Fruit fly (Drosophila melanogaster): ENCODE measurements around the gene tut.
A peak's percentile ranks its signal among the peaks of the same experiment; 100 is the strongest.
"Not testable (repeated sequence)": the region's sequence is repeated elsewhere in the genome, so short reads cannot be mapped to it uniquely, and the experiment has no call there.

Gene tut

DNA sequence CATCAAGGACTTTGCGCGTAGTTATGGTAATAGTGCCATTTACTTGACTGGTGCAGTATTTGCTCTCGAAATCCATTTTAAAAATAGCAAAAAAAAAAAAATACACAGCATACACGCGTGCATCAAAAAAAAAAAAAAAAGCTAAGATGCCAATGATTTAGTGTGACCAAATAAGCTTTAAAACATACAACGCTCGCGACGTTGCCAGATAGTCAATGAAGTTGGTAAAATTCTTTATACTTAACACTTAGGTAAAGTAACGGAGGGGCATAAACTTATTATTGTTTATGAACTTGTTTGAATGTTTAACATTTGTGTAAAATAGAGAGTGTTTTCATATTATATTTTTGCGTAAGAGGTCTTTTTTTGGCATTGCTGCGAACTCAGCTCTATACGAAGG, at the start of gene tut:
Gene tut (minus strand): TSS at position 148 of the 400 bp plus-strand sequence.
- TF ChIP-seq CG17806 (tag; optimal IDR thresholded peaks at IDR 0.05) (no peak), CG8159 (tag; optimal IDR thresholded peaks at IDR 0.05) (no peak), CG10348 (GFP tag; IDR thresholded peaks at IDR 0.05) (no peak), D1 (tag; optimal IDR thresholded peaks at IDR 0.05) (no peak), fd96Ca (GFP tag; IDR thresholded peaks at IDR 0.05) (no peak), CG15710 (tag; optimal IDR thresholded peaks at IDR 0.05) (no peak), Ets98B (GFP tag; IDR thresholded peaks at IDR 0.05) (no peak), Pif1A (GFP tag; optimal IDR thresholded peaks at IDR 0.05) (no peak), Snoo (tag; optimal IDR thresholded peaks at IDR 0.05) (no peak)

DNA sequence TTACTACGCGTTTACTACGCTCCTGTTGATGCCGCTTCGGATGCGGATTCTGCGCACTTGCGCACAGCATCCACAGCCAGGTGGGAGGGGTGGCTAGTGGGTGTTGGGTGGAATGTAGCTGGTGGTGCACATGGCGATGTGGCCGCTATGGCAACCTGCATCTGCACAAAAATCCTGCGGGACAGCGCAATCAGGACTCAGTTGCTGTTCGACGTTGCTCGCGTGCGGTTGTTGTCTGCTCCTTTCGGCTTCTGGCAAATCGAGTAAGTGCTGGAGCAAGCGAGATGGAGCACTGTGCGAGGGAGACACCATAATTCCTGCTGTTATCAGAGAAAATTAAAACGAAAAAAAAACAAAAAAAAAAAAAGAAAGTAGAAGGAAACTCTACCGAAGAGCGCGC, 30.4 kb upstream of the tut start:
- TF ChIP-seq CG10348 (GFP tag; IDR thresholded peaks at IDR 0.05): no peak
- TF ChIP-seq Pif1A (GFP tag; optimal IDR thresholded peaks at IDR 0.05): no peak
- TF ChIP-seq Ets98B (GFP tag; IDR thresholded peaks at IDR 0.05): 0 out of 2 replicates have a peak, but pooled peaks have one; percentile 18
- no peak for TF ChIP-seq CG14655 (GFP tag; optimal IDR thresholded peaks at IDR 0.05)
- TF ChIP-seq CG12605 (GFP tag; IDR thresholded peaks at IDR 0.05): 0 out of 2 replicates have a peak, but pooled peaks have one; percentile 45
- no peak for TF ChIP-seq gl (tag; optimal IDR thresholded peaks at IDR 0.05)
- TF ChIP-seq CG32121 (GFP tag; IDR thresholded peaks at IDR 0.05): 0 out of 2 replicates have a peak, but pooled peaks have one; percentile 39
- no peak for TF ChIP-seq CG15710 (tag; optimal IDR thresholded peaks at IDR 0.05)

DNA sequence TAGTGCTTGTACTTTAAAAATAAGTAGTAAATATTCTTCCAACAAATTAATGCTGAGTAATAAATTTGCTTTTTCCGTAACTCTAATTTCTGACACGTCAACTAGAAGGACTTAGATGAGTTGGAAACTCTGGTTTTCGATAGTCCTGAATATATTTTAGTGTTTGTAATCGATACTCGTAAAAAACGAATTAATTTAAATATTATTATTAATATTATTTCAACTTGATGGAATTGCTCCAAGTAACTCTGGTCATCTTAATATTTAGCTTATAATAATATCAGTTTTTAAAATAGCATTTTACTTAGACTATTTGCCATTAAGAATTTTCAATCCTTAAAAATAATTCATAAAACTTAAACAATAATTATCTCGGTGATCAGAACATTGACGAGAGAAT, 30.0 kb upstream of the tut start, which contains the start of gene CG7213:
Gene CG7213 (minus strand): TSS at position 101 of the 400 bp plus-strand sequence.
- TF ChIP-seq Pif1A (GFP tag; optimal IDR thresholded peaks at IDR 0.05) (no peak), CG12605 (GFP tag; IDR thresholded peaks at IDR 0.05) (no peak), CG4496 (GFP tag; IDR thresholded peaks at IDR 0.05) (no peak), CG32121 (GFP tag; IDR thresholded peaks at IDR 0.05) (no peak), Pif1B (GFP tag; optimal IDR thresholded peaks at IDR 0.05) (no peak), CG17806 (tag; optimal IDR thresholded peaks at IDR 0.05) (no peak), CG9948 (tag; optimal IDR thresholded peaks at IDR 0.05) (no peak), CG8159 (tag; optimal IDR thresholded peaks at IDR 0.05) (no peak), Ets98B (GFP tag; IDR thresholded peaks at IDR 0.05) (no peak), fd96Ca (GFP tag; IDR thresholded peaks at IDR 0.05) (no peak), gl (tag; optimal IDR thresholded peaks at IDR 0.05) (no peak), rn (GFP tag; IDR thresholded peaks at IDR 0.05) (no peak), CG10348 (GFP tag; IDR thresholded peaks at IDR 0.05) (no peak), CG8301 (tag; optimal IDR thresholded peaks at IDR 0.05) (no peak), CG34367 (tag; optimal IDR thresholded peaks at IDR 0.05) (no peak)

DNA sequence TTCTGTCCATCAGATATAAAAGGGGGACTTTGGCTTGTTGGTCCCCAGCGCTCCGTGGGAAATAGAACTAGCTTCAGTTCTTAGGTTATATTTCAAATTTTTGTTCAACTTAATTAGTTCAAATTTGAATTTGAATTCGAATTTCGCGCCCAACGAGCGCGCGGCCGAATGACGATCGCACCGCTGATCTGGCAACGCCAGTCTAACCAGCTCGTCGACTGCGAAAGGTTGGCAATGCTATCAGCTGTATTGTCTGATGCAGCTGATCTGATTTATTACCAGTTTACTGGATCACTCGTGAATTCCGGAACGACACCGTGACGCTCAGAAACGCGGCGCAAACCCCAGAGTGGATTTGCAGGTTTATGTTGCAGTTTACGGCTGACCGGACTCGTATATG, 27.8 kb upstream of the tut start, which contains the start of gene Dscam4:
Gene Dscam4 (plus strand): TSS at position 301 of the 400 bp plus-strand sequence.
- not testable (repeated sequence) for TF ChIP-seq CG9948 (tag; optimal IDR thresholded peaks at IDR 0.05); rn (GFP tag; IDR thresholded peaks at IDR 0.05); CG8301 (tag; optimal IDR thresholded peaks at IDR 0.05)

DNA sequence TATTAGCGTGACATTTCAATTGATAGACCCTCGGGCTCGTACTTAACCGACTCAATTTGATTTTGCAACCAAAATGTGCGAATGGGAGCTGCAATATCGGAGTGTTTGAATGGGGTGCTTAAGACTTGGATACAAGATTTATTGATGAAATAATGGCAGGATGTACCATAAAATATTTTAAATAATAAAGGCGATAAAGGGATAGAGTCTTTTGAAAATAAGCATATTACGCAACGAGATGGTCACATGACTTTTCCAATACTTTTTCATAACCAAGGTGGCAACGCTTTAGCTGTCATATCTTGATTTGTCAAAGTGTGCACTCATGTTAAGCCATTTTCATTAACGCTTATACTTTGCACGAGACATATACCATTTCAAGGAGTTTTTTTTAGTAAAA, 18.4 kb upstream of the tut start, which contains the start of gene eIF4E3:
Gene eIF4E3 (plus strand): TSS at position 301 of the 400 bp plus-strand sequence.
- TF ChIP-seq CG17806 (tag; optimal IDR thresholded peaks at IDR 0.05) (no peak), CG13204 (GFP tag; optimal IDR thresholded peaks at IDR 0.05) (no peak), EcR (GFP tag; optimal IDR thresholded peaks at IDR 0.05) (no peak), fd96Ca (GFP tag; IDR thresholded peaks at IDR 0.05) (no peak), CG8159 (tag; optimal IDR thresholded peaks at IDR 0.05) (no peak), rn (GFP tag; IDR thresholded peaks at IDR 0.05) (no peak), CG34367 (tag; optimal IDR thresholded peaks at IDR 0.05) (no peak), CG10348 (GFP tag; IDR thresholded peaks at IDR 0.05) (no peak), CG15710 (tag; optimal IDR thresholded peaks at IDR 0.05) (no peak), Snoo (tag; optimal IDR thresholded peaks at IDR 0.05) (no peak), D1 (tag; optimal IDR thresholded peaks at IDR 0.05) (no peak), CG32121 (GFP tag; IDR thresholded peaks at IDR 0.05) (no peak), CG8301 (tag; optimal IDR thresholded peaks at IDR 0.05) (no peak), CG4496 (GFP tag; IDR thresholded peaks at IDR 0.05) (no peak), Ets98B (GFP tag; IDR thresholded peaks at IDR 0.05) (no peak), Pif1A (GFP tag; optimal IDR thresholded peaks at IDR 0.05) (no peak)

DNA sequence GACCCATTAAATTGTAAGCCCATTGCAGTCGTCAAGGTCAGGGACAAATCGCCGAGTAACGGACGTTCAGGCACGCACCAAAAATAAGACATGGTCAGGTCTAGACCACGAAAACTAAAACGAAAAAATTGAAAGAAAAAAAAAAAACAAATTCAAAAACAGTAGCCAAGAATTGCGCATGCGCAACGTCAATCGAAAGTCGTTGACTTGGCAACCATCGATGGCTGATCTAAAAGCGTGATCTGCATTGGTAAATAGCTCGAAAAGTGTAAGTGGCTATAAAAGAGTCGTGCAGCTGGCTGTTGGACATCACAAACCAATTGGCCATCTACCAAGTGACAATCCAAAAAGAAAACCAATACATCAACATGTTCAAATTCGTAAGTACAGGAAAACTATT, 11.3 kb upstream of the tut start, which contains the start of gene CG13678:
Gene CG13678 (plus strand): TSS at position 307 of the 400 bp plus-strand sequence.
- TF ChIP-seq CG10348 (GFP tag; IDR thresholded peaks at IDR 0.05) (no peak), CG8159 (tag; optimal IDR thresholded peaks at IDR 0.05) (no peak), CG32121 (GFP tag; IDR thresholded peaks at IDR 0.05) (no peak), CG14655 (GFP tag; optimal IDR thresholded peaks at IDR 0.05) (no peak), Ets98B (GFP tag; IDR thresholded peaks at IDR 0.05) (no peak), Snoo (tag; optimal IDR thresholded peaks at IDR 0.05) (no peak), CG12605 (GFP tag; IDR thresholded peaks at IDR 0.05) (no peak)

DNA sequence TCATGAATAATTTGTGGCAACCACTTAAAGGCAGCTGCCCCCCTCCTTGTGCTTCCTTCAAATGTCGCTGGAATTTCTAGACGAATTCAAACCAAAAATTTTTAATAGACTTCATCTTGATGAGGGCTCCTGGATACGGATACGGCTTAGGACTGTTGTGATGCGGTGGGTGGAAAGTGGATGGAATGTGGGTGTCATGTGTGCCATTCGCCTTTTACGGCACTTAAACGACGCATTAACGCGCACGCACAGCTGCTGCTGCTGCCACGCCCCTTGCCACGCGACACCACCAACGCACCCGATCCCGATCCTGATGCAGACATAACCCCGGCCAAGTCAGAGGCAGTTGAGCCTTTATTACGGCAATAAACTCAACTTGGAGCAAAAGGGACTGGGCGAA, 9.1 kb upstream of the tut start:
- no peak for TF ChIP-seq CG32121 (GFP tag; IDR thresholded peaks at IDR 0.05)
- no peak for TF ChIP-seq Snoo (tag; optimal IDR thresholded peaks at IDR 0.05)
- no peak for TF ChIP-seq CG34367 (tag; optimal IDR thresholded peaks at IDR 0.05)
- TF ChIP-seq D1 (tag; optimal IDR thresholded peaks at IDR 0.05): no peak
- no peak for TF ChIP-seq CG14655 (GFP tag; optimal IDR thresholded peaks at IDR 0.05)
- TF ChIP-seq Pif1A (GFP tag; optimal IDR thresholded peaks at IDR 0.05): no peak
- TF ChIP-seq fd96Ca (GFP tag; IDR thresholded peaks at IDR 0.05): no peak
- TF ChIP-seq CG10348 (GFP tag; IDR thresholded peaks at IDR 0.05): no peak
- TF ChIP-seq Pif1B (GFP tag; optimal IDR thresholded peaks at IDR 0.05): no peak
- TF ChIP-seq CG9948 (tag; optimal IDR thresholded peaks at IDR 0.05): no peak
- TF ChIP-seq gl (tag; optimal IDR thresholded peaks at IDR 0.05): no peak
- no peak for TF ChIP-seq rn (GFP tag; IDR thresholded peaks at IDR 0.05)
- TF ChIP-seq CG15710 (tag; optimal IDR thresholded peaks at IDR 0.05): no peak
- no peak for TF ChIP-seq EcR (GFP tag; optimal IDR thresholded peaks at IDR 0.05)
- TF ChIP-seq CG13204 (GFP tag; optimal IDR thresholded peaks at IDR 0.05): no peak
